Fruit fly (Drosophila melanogaster) whole organism: Measurements from ENCODE around the gene boss.

Experiments used
- CG8478 ChIP-seq: fragments of >200 bp; optimal IDR thresholded peaks from 2 replicates; lab custom pipeline; 2018; ENCODE audit warnings: inconsistent platforms
- Dll ChIP-seq: fragments of >200 bp; optimal IDR thresholded peaks from 2 replicates; lab custom pipeline; 2017
- EcR ChIP-seq, 2 experiments: fragments of >200 bp; optimal IDR thresholded peaks; 2 replicates each; lab custom pipeline; 2017; ENCODE audit warnings: missing biosample characterization in 2 of 2, missing genetic modification characterization in 2 of 2, missing genetic modification reagents in 2 of 2
- pan ChIP-seq: fragments of >200 bp; optimal IDR thresholded peaks from 2 replicates; lab custom pipeline; 2017
- psq ChIP-seq: fragments of >200 bp; optimal IDR thresholded peaks from 2 replicates; lab custom pipeline; 2017
- usp ChIP-seq: fragments of >200 bp; optimal IDR thresholded peaks from 2 replicates; lab custom pipeline; 2017; ENCODE audit warnings: missing biosample characterization, missing genetic modification characterization, mixed read lengths

The boss gene

dm6 chr3R:25961694-25962093 lies at the start of gene boss:
Gene boss (plus strand): TSS chr3R:25961994.
- TF ChIP-seq EcR (GFP tag; optimal IDR thresholded peaks at IDR 0.05; lab: Kevin White, UChicago), result no peak
- no peak for TF ChIP-seq usp
- TF ChIP-seq psq, result no peak
- no peak for TF ChIP-seq CG8478 (lab: Kevin White, UChicago)
- TF ChIP-seq Dll (lab: Kevin White, UChicago), result no peak
- no peak for TF ChIP-seq pan (lab: Kevin White, UChicago)

DNA sequence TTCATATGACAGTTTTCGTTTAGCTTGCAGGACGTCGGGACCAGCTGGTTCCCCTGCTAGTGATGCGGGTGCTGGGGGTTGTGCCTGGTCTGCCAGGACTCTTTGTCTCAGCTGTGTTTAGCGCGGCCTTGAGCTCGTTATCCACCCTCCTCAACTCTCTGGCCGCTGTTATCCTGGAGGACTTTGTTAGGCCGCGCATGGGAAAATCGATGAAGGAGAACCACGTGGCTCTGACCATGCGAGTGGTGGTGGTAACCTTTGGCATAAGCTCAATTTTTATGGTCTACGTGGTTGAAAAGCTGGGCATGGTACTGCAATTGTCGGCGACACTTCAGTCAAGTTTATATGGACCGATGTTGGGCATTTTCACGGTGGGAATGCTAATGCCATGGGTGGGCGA lies 41.9 kb upstream of the boss start:
- TF ChIP-seq Dll (lab: Kevin White, UChicago) (no peak), psq (no peak), pan (lab: Kevin White, UChicago) (no peak), CG8478 (lab: Kevin White, UChicago) (no peak), usp (no peak), EcR (GFP tag; optimal IDR thresholded peaks at IDR 0.05; lab: Kevin White, UChicago) (no peak)

DNA sequence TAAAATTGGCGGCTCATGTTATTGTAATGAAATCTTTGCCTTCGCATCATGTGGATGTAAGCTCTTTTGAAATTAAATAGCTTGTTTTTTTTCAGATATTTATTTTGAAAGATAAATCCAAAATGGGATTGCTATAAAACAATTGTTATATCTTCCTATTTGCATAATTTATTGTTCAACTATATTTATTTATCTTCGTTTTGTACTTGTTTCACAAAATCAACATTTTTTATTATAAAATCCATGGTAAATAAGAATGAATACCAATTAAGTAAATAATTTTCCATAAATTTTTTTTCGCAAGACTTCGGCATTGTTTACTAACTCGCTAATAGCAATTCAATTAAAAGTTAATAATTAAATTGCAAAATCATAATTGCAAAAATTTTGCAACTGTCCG lies 39.3 kb upstream of the boss start, which contains the start of gene CG14546:
Gene CG14546 (minus strand): TSS at position 101 of the 400 bp plus-strand sequence.
- TF ChIP-seq pan (lab: Kevin White, UChicago), result no peak
- TF ChIP-seq EcR (GFP tag; optimal IDR thresholded peaks at IDR 0.05; lab: Kevin White, UChicago), result no peak
- no peak for TF ChIP-seq Dll (lab: Kevin White, UChicago)
- TF ChIP-seq CG8478 (lab: Kevin White, UChicago), result no peak

DNA sequence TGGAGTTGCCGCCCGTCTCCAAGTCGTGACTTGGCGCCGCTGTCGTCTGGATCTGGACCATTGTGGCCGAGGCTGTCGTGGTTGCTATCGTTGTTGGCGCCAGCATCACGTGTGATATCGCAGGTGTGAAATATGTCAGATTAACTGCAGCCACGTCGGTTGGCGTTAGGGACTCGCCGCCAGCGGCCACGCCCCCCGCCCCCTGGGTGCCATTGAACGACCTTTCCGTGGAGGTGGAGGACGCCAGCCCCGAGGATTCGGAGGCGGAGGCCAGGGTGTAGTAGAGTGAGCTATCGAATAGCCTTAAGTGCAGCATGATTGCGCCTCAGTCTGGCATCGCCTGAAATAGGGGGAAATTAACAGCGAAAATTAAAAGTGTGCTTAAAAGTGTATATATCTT lies 20.5 kb upstream of the boss start:
- TF ChIP-seq pan (lab: Kevin White, UChicago) (no peak), CG8478 (lab: Kevin White, UChicago) (no peak), Dll (lab: Kevin White, UChicago) (no peak), usp (no peak), psq (no peak), EcR (GFP tag; optimal IDR thresholded peaks at IDR 0.05; lab: Kevin White, UChicago) (no peak)

dm6 chr3R:25956092-25956491 lies 5.7 kb upstream of the boss start, which contains the start of gene CCAP-R:
Gene CCAP-R (minus strand): TSS chr3R:25956270.
- TF ChIP-seq psq (no peak), CG8478 (lab: Kevin White, UChicago) (no peak), EcR (GFP tag; optimal IDR thresholded peaks at IDR 0.05; lab: Kevin White, UChicago) (no peak), pan (lab: Kevin White, UChicago) (no peak), usp (no peak), Dll (lab: Kevin White, UChicago) (no peak)

- no peak for TF ChIP-seq usp
- no peak for TF ChIP-seq Dll (lab: Kevin White, UChicago)
- TF ChIP-seq CG8478 (lab: Kevin White, UChicago), result no peak
- TF ChIP-seq psq, result no peak
- no peak for TF ChIP-seq EcR (GFP tag; optimal IDR thresholded peaks at IDR 0.05; lab: Kevin White, UChicago)
Measured at dm6 chr3R:25958979-25959378, 2.8 kb upstream of the boss start, which contains the start of gene CG14540. Gene CG14540 (plus strand): TSS chr3R:25959279.

- no peak for TF ChIP-seq usp
- no peak for TF ChIP-seq pan (lab: Kevin White, UChicago)
- no peak for TF ChIP-seq EcR (GFP tag; optimal IDR thresholded peaks at IDR 0.05; lab: Kevin White, UChicago)
- no peak for TF ChIP-seq psq
- TF ChIP-seq CG8478 (lab: Kevin White, UChicago), result no peak
- TF ChIP-seq Dll (lab: Kevin White, UChicago), result no peak
Measured at dm6 chr3R:25966944-25967343, 5.2 kb downstream of the boss start.

DNA sequence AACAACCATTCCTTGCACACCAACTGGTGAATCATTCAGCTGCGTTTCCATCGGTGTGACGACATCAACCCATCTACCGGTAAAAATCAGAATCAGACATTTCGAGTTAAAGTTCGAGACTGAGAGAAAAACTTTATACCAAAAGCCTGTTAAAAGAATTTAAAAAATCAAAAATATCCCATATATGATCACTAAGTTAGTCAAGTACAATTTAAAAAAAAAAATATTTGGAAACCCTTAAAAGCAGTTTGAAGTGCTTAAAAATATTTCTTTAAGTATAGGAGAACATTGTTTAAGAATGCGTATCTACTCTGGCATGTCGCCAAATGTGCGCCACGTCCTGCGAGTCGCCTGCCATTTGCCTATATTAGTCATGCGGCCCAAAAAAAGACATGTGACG lies 6.7 kb downstream of the boss start:
- TF ChIP-seq Dll (lab: Kevin White, UChicago), result no peak
- no peak for TF ChIP-seq usp
- TF ChIP-seq pan (lab: Kevin White, UChicago), result no peak
- no peak for TF ChIP-seq CG8478 (lab: Kevin White, UChicago)

DNA sequence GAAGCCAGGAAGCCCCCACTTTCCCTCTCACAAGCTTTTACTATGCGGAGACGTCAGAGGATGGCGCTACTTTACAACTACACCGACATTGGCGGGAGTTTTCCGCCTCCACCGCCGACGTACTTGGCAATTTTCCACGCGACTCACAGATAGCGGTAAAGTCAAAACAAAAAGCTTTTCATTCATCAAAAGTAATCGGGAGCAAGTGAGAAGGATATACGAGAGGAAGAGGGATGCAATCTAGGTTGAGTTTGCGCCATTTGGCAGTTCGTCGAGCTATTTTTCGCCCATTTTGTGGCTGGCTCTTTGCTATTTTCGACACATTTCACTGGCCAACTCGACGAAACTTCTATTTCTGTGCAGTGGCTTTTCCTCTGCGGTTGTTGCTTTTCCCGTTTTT lies 7.1 kb downstream of the boss start:
- TF ChIP-seq CG8478 (lab: Kevin White, UChicago) (no peak), pan (lab: Kevin White, UChicago) (no peak), usp (no peak), Dll (lab: Kevin White, UChicago) (no peak), psq (no peak), EcR (GFP tag; optimal IDR thresholded peaks at IDR 0.05; lab: Kevin White, UChicago) (no peak)

DNA sequence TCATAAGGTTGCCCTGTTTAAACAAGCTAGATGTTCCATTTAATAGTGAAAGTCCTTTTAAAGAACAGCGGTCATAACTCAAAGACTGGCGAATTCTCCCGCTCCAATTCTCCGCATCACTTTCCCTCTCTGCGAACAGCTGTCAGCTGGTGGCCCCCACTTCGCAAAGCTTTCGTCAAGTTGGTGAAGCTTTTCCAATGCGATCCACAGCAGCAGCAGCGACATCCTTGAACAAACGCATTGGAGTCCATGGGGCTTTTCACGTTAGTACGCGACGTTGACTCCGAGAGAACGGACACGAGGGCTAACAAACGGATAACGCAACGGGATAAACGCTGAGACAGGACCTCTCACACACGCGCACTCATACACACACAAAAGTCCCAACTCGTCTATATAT lies 8.0 kb downstream of the boss start, which contains the start of gene fid:
Gene fid (plus strand): TSS at position 301 of the 400 bp plus-strand sequence.
- TF ChIP-seq Dll (lab: Kevin White, UChicago) (no peak), CG8478 (lab: Kevin White, UChicago) (no peak), psq (no peak), usp (no peak), EcR (GFP tag; optimal IDR thresholded peaks at IDR 0.05; lab: Kevin White, UChicago) (no peak)

- TF ChIP-seq pan (lab: Kevin White, UChicago), result no peak
- TF ChIP-seq Dll (lab: Kevin White, UChicago), result no peak
- no peak for TF ChIP-seq EcR (GFP tag; optimal IDR thresholded peaks at IDR 0.05; lab: Kevin White, UChicago)
- TF ChIP-seq CG8478 (lab: Kevin White, UChicago), result no peak
- no peak for TF ChIP-seq psq
- TF ChIP-seq usp, result no peak
Measured at dm6 chr3R:25982734-25983133, 20.9 kb downstream of the boss start, which contains the start of gene Nf1. Gene Nf1 (plus strand): TSS chr3R:25983013.

dm6 chr3R:25983274-25983673 lies 21.5 kb downstream of the boss start:
- TF ChIP-seq CG8478 (lab: Kevin White, UChicago) (no peak), psq (no peak), Dll (lab: Kevin White, UChicago) (no peak), pan (lab: Kevin White, UChicago) (no peak), usp (no peak), EcR (GFP tag; optimal IDR thresholded peaks at IDR 0.05; lab: Kevin White, UChicago) (no peak)
